Fruit fly (Drosophila melanogaster) whole organism, adult: ENCODE measurements around the gene CG10340.

ENCODE experiments used
- CG11617 ChIP-seq: fragments of 200-800 bp; sonication (Bioruptor generic); optimal IDR thresholded peaks from 2 replicates; lab custom pipeline; 2017; ENCODE audit warnings: mild to moderate bottlenecking, missing biosample characterization, missing genetic modification reagents, missing genetic modification characterization
- CG12768 ChIP-seq: fragments of 200-800 bp; sonication (Bioruptor generic); optimal IDR thresholded peaks from 2 replicates; lab custom pipeline; 2017; ENCODE audit warnings: missing biosample characterization, missing genetic modification characterization, mild to moderate bottlenecking, moderate library complexity, missing genetic modification reagents
- CG14711 ChIP-seq: fragments of 200-800 bp; sonication (Bioruptor generic); optimal IDR thresholded peaks from 2 replicates; lab custom pipeline; 2018; ENCODE audit warnings: missing biosample characterization, mild to moderate bottlenecking, missing genetic modification characterization, moderate library complexity
- CG1620 ChIP-seq: fragments of 200-800 bp; sonication (Bioruptor generic); optimal IDR thresholded peaks from 2 replicates; lab custom pipeline; 2016; ENCODE audit warnings: missing biosample characterization, missing genetic modification characterization
- CG33017 ChIP-seq: fragments of 200-800 bp; sonication (Bioruptor generic); optimal IDR thresholded peaks from 2 replicates; lab custom pipeline; 2018; ENCODE audit warnings: missing biosample characterization, mild to moderate bottlenecking, missing genetic modification characterization, moderate library complexity
- CG5204 ChIP-seq: fragments of 200-800 bp; sonication (Bioruptor generic); optimal IDR thresholded peaks from 2 replicates; lab custom pipeline; 2016; ENCODE audit warnings: missing biosample characterization, missing genetic modification characterization
- CG7045 ChIP-seq: fragments of 200-800 bp; sonication (Bioruptor generic); optimal IDR thresholded peaks from 2 replicates; lab custom pipeline; 2017; ENCODE audit warnings: missing biosample characterization, mild to moderate bottlenecking, missing genetic modification characterization
- CG7101 ChIP-seq: fragments of 200-800 bp; sonication (Bioruptor generic); optimal IDR thresholded peaks from 2 replicates; lab custom pipeline; 2018; ENCODE audit warnings: missing biosample characterization, mild to moderate bottlenecking, missing genetic modification characterization, moderate library complexity
- Clk ChIP-seq: fragments of 200-800 bp; sonication (Bioruptor generic); optimal IDR thresholded peaks from 2 replicates; lab custom pipeline; 2017; ENCODE audit warnings: missing biosample characterization, missing genetic modification characterization
- Crg-1 ChIP-seq: fragments of 200-800 bp; sonication (Bioruptor generic); optimal IDR thresholded peaks from 2 replicates; lab custom pipeline; 2016; ENCODE audit warnings: missing biosample characterization, missing genetic modification characterization
- Hr96 ChIP-seq: fragments of 200-800 bp; sonication (Bioruptor generic); optimal IDR thresholded peaks from 2 replicates; lab custom pipeline; 2016; ENCODE audit warnings: missing biosample characterization, missing genetic modification characterization
- Mnt ChIP-seq: fragments of 200-800 bp; sonication (Bioruptor generic); optimal IDR thresholded peaks from 2 replicates; lab custom pipeline; 2016; ENCODE audit warnings: missing biosample characterization, mild to moderate bottlenecking, missing genetic modification characterization
- bab1 ChIP-seq: fragments of 200-800 bp; sonication (Bioruptor generic); optimal IDR thresholded peaks from 3 replicates; lab custom pipeline; 2019; ENCODE audit warnings: missing biosample characterization, mild to moderate bottlenecking, missing genetic modification characterization, moderate library complexity
- cic ChIP-seq: fragments of 200-800 bp; sonication (Bioruptor generic); optimal IDR thresholded peaks from 2 replicates; lab custom pipeline; 2017; ENCODE audit warnings: missing biosample characterization, mild to moderate bottlenecking, missing genetic modification characterization, moderate library complexity
- cnc ChIP-seq, 2 experiments: fragments of >200 bp; optimal IDR thresholded peaks; 2 replicates each; lab custom pipeline; 2017
- kay ChIP-seq: fragments of 200-800 bp; sonication (Bioruptor generic); peaks from one replicate; lab custom pipeline; 2016; ENCODE audit warnings: missing biosample characterization, missing genetic modification characterization, borderline replicate concordance
- ovo ChIP-seq: fragments of 200-800 bp; sonication (Bioruptor generic); optimal IDR thresholded peaks from 2 replicates; lab custom pipeline; 2016; ENCODE audit warnings: missing biosample characterization, missing genetic modification characterization
- pad ChIP-seq: fragments of 200-800 bp; sonication (Bioruptor generic); optimal IDR thresholded peaks from 3 replicates; lab custom pipeline; 2017; ENCODE audit warnings: missing biosample characterization, missing genetic modification characterization, mild to moderate bottlenecking, moderate library complexity, missing genetic modification reagents
- tj ChIP-seq: fragments of 200-800 bp; sonication (Bioruptor generic); optimal IDR thresholded peaks from 3 replicates; lab custom pipeline; 2017; ENCODE audit warnings: missing biosample characterization, mild to moderate bottlenecking, missing genetic modification characterization, moderate library complexity
- toe ChIP-seq: fragments of 200-800 bp; sonication (Bioruptor generic); optimal IDR thresholded peaks from 2 replicates; lab custom pipeline; 2016; ENCODE audit warnings: missing biosample characterization, missing genetic modification characterization

CG10340 gene

DNA sequence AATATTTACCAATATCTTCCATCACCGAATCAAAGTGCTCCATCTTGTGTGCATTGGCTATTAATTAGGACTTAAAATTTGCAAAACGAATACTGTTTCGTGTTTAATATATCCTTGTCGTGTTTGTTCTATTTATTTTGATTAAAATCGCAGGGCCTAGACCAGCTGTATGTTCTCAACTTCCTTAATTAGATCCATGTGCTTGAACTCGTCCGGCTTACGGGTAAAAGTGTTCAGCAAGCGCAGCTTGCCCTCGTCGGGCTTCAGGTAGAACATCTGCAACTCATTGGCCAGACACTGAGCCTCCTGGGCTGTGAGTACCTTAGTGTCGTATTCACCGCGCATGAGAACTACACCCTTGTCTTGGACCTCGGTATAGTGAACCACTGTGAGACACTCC is 891 bp downstream of the CG10340 start, which contains the start of gene CG12783:
TSS of gene CG12783 (minus strand) at position 101 of the 400 bp plus-strand sequence.
- TF ChIP-seq tj (GFP tag; lab: Kevin White, UChicago) (no peak), cnc (optimal IDR thresholded peaks at IDR 0.05; lab: Kevin White, UChicago) (no peak), CG11617 (GFP tag; lab: Kevin White, UChicago) (no peak), cic (GFP tag; lab: Kevin White, UChicago) (no peak), CG33017 (tag; lab: Kevin White, UChicago) (no peak), Mnt (GFP tag; lab: Kevin White, UChicago) (no peak), CG14711 (tag; lab: Kevin White, UChicago) (no peak), Hr96 (GFP tag; lab: Kevin White, UChicago) (no peak), pad (GFP tag; lab: Kevin White, UChicago) (no peak), toe (GFP tag; lab: Kevin White, UChicago) (no peak), CG5204 (GFP tag; lab: Kevin White, UChicago) (no peak), bab1 (GFP tag; lab: Kevin White, UChicago) (no peak), CG12768 (GFP tag; lab: Kevin White, UChicago) (no peak)

DNA sequence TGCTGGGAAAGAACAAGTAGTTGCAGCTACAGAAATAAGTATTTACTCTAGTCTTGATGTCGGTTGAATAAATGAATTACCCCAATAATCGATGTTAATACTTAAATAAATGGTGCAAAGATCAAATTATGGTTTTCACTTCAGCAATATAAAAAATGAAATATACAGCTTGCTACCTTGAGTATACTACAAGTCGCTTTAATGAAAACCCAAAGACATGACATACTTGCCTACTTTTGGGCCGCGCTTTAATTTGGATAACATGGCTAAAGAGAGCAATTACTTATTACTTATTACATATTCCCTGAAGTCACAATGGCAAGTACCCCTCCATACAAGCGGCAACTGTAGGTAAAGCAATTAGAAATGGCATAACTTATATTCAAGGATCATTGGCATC is 3.0 kb downstream of the CG10340 start:
- TF ChIP-seq pad (GFP tag; lab: Kevin White, UChicago) = peak; percentile 75
- no peak for TF ChIP-seq Mnt (GFP tag; lab: Kevin White, UChicago)

DNA sequence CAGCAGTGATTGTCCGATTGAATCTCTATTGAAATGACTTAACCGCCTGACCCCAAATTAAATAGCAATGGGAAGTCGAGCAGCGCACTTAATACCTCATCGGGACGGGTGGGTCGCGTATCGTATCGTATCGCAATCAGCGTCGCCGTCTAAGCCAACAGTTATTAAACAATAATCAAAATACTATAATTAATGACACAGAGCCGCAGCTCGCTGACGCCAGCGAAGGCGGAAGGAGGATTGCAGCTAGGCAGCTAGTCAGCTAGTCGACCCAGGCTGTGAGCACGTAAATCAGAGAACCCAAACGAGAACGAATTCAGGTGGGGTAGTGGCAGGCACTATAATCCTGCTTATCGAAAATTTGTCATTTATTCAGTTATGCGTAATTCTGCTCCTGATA is 5.3 kb downstream of the CG10340 start, which contains the start of gene NPF:
TSS of gene NPF (plus strand) at position 301 of the 400 bp plus-strand sequence.
- TF ChIP-seq CG14711 (tag; lab: Kevin White, UChicago) = no peak

DNA sequence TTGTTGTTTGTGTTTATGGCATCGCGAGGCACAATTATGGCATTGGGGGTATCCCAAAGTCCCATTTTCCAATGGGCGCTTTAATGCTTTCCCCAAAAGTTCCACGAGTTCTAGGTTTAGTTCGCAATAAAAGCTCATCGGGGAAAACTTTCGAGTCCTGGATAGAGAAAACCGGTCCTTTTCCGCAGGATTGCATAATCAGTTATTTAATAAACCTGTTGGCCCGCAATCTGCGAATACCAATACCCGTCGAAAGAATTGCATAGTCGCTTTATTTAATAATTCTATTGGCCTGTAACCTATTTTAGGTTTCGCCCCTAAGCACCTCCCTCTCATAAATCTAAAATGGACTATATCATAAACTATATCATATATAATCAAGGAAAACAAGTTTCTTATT is 8.3 kb downstream of the CG10340 start:
- no peak for TF ChIP-seq CG7101 (tag; lab: Kevin White, UChicago)

DNA sequence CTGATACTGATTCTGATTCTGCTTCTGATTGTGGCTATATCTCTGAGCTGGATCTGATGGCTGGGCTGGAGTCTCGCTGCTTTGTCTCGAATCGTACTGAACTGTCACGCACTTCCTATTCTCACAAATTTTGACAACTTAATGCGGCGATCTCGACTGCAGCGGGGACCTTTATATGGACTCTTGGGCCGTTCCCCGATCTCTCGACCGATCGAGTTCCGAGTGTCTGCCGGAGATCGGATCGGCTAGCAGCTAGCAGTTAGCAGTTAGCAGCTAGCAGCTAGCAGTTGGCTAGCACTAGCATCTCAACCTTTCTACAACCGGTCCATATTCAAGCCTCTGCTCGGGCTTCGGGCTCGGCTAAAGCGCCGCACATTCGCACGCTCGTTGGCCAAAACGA is 9.5 kb downstream of the CG10340 start, which contains the start of gene CG10345:
TSS of gene CG10345 (minus strand) at position 147 of the 400 bp plus-strand sequence.
- TF ChIP-seq Mnt (GFP tag; lab: Kevin White, UChicago) (no peak), CG5204 (GFP tag; lab: Kevin White, UChicago) (no peak), CG1620 (GFP tag; lab: Kevin White, UChicago) (no peak), cnc (optimal IDR thresholded peaks at IDR 0.05; lab: Kevin White, UChicago) (no peak), CG14711 (tag; lab: Kevin White, UChicago) (no peak), ovo (GFP tag; lab: Kevin White, UChicago) (no peak), tj (GFP tag; lab: Kevin White, UChicago) (no peak), Clk (no peak), bab1 (GFP tag; lab: Kevin White, UChicago) (no peak), CG12768 (GFP tag; lab: Kevin White, UChicago) (no peak), CG33017 (tag; lab: Kevin White, UChicago) (no peak), pad (GFP tag; lab: Kevin White, UChicago) (no peak), toe (GFP tag; lab: Kevin White, UChicago) (no peak), Crg-1 (GFP tag; lab: Kevin White, UChicago) (no peak), CG11617 (GFP tag; lab: Kevin White, UChicago) (no peak), kay (GFP tag; lab: Kevin White, UChicago) (no peak), Hr96 (GFP tag; lab: Kevin White, UChicago) (no peak), cic (GFP tag; lab: Kevin White, UChicago) (no peak), CG7045 (no peak)

DNA sequence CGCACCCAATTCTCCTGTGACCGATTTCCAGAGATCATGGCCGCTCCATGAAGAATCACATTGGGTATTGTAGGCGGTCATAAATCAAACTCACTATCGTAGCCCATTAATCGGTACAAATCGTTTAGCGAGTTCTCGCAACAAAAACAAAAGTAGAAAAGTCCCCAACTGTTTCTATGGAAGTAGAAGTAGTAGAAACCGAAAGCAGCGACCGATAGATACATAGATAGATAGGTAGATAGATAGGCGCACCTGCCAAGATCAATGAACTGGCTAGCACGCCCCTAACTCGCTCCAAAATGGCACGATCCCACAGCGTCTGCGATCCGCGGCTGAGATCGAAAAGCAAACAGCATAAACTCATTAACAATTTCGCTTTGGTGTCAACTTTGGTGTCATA is 13.5 kb downstream of the CG10340 start:
- no peak for TF ChIP-seq kay (GFP tag; lab: Kevin White, UChicago)
- TF ChIP-seq CG11617 (GFP tag; lab: Kevin White, UChicago) = no peak
- no peak for TF ChIP-seq CG5204 (GFP tag; lab: Kevin White, UChicago)
- no peak for TF ChIP-seq Clk
- TF ChIP-seq ovo (GFP tag; lab: Kevin White, UChicago) = no peak
- no peak for TF ChIP-seq CG14711 (tag; lab: Kevin White, UChicago)
- TF ChIP-seq Hr96 (GFP tag; lab: Kevin White, UChicago) = no peak
- no peak for TF ChIP-seq bab1 (GFP tag; lab: Kevin White, UChicago)
- no peak for TF ChIP-seq Mnt (GFP tag; lab: Kevin White, UChicago)
- no peak for TF ChIP-seq Crg-1 (GFP tag; lab: Kevin White, UChicago)
- no peak for TF ChIP-seq cic (GFP tag; lab: Kevin White, UChicago)
- TF ChIP-seq CG1620 (GFP tag; lab: Kevin White, UChicago) = no peak
- no peak for TF ChIP-seq cnc (optimal IDR thresholded peaks at IDR 0.05; lab: Kevin White, UChicago)
- no peak for TF ChIP-seq tj (GFP tag; lab: Kevin White, UChicago)
- no peak for TF ChIP-seq CG7101 (tag; lab: Kevin White, UChicago)
- no peak for TF ChIP-seq toe (GFP tag; lab: Kevin White, UChicago)
- TF ChIP-seq CG12768 (GFP tag; lab: Kevin White, UChicago) = no peak
- TF ChIP-seq CG7045 = no peak
- TF ChIP-seq pad (GFP tag; lab: Kevin White, UChicago) = no peak

DNA sequence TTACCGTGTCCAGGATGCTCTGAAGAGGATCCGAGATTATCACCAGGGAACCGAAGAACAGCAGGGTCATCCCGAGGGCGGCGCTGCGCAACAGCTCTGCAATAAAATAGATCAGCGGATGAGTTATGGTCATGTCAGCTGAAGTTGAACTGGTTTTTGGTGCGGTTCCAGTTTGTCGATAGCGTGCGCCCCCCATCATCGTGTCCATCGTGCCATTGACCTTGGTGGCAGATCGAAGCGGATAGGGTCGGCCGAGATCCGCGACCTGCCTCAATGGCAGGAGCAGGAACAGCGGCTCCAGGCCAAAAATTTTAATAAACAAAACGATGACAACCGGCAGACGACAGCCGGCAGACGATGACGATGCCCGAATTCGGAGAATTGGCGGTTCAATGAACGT is 14.5 kb downstream of the CG10340 start:
- TF ChIP-seq Crg-1 (GFP tag; lab: Kevin White, UChicago) (no peak), bab1 (GFP tag; lab: Kevin White, UChicago) (no peak), cic (GFP tag; lab: Kevin White, UChicago) (no peak), CG33017 (tag; lab: Kevin White, UChicago) (no peak), CG5204 (GFP tag; lab: Kevin White, UChicago) (no peak), Mnt (GFP tag; lab: Kevin White, UChicago) (no peak), tj (GFP tag; lab: Kevin White, UChicago) (no peak)
